Worm (Caenorhabditis elegans) whole organism, L2 larva: ENCODE data around the gene C14B1.2.

ENCODE experiments used
- ZK546.5 ChIP-seq: sonication (generic microtip); optimal IDR thresholded peaks from 2 replicates; lab custom pipeline; 2017; ENCODE audit warnings: missing biosample characterization, missing genetic modification characterization
- blmp-1 ChIP-seq: sonication (generic microtip); optimal IDR thresholded peaks from 2 replicates; lab custom pipeline; 2017; ENCODE audit warnings: missing genetic modification characterization, mild to moderate bottlenecking, missing compliant biosample characterization, antibody characterized with exemption, moderate library complexity; ENCODE audit not compliant: insufficient read depth
- elt-3 ChIP-seq: sonication (generic microtip); optimal IDR thresholded peaks from 2 replicates; lab custom pipeline; 2017; ENCODE audit warnings: missing biosample characterization, missing genetic modification characterization
- nhr-237 ChIP-seq: fragments of 150-350 bp; optimal IDR thresholded peaks from 2 replicates; lab custom pipeline; 2014; ENCODE audit warnings: missing biosample characterization, missing genetic modification characterization
- unc-62 ChIP-seq: fragments of 150-350 bp; optimal IDR thresholded peaks from 2 replicates; lab custom pipeline; 2014; ENCODE audit warnings: missing biosample characterization, missing genetic modification reagents, missing genetic modification characterization
- ztf-11 ChIP-seq: sonication (generic microtip); optimal IDR thresholded peaks from 2 replicates; lab custom pipeline; 2017; ENCODE audit warnings: missing biosample characterization, missing genetic modification characterization

DNA sequence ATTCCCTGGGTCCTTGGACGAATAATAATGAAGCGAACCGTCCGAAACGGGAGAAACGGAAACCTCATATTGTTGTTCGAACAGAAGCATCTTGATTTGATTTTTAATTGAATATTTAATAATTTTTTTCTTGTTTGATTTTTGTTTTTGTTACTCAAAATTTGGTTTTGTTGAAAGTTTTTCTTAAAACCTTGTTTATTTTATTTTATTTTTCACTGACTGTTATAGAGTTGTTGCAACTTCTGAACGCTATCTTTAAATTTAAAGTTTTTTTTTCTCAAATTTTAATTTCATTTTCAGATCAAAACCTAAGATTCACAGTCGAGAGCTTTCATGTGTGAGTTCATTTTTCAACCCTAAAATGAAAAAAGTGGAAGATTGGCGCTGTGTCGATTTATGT, 7.0 kb downstream of the C14B1.2 start, which contains the start of gene alkb-8:
- TF ChIP-seq elt-3 (tag; lab: Kevin White, UChicago) (no peak), blmp-1 (tag; lab: Kevin White, UChicago) (no peak), nhr-237 (tag; lab: Kevin White, UChicago) (no peak), ztf-11 (tag; lab: Kevin White, UChicago) (no peak), unc-62 (GFP tag; lab: Kevin White, UChicago) (no peak), ZK546.5 (tag; lab: Kevin White, UChicago) (no peak)
